Fruit fly (Drosophila melanogaster) whole organism, embryonic: ENCODE data around the gene CG15144.
A peak's percentile ranks its signal among the peaks of the same experiment; 100 is the strongest.

Experiments
- Antp ChIP-seq: fragments of 200-800 bp; sonication (Bioruptor generic); optimal IDR thresholded peaks from 3 replicates; lab custom pipeline; 2016; ENCODE audit warnings: missing biosample characterization, missing genetic modification characterization
- BEAF-32 ChIP-seq: fragments of 200-800 bp; sonication (Bioruptor generic); optimal IDR thresholded peaks from 3 replicates; lab custom pipeline; 2017; ENCODE audit warnings: missing biosample characterization, missing genetic modification characterization, mild to moderate bottlenecking, moderate library complexity, missing genetic modification reagents
- CG10321 ChIP-seq: fragments of 200-800 bp; sonication (Bioruptor generic); IDR thresholded peaks from 2 replicates; pipeline ENCODE4 v1.3.6; 2022; ENCODE audit warnings: missing biosample characterization, missing genetic modification characterization
- CG11456 ChIP-seq: fragments of 200-800 bp; sonication (Bioruptor generic); IDR thresholded peaks from 3 replicates; pipeline ENCODE4 v1.3.6; 2022; ENCODE audit warnings: missing biosample characterization, missing genetic modification characterization
- CG11504 ChIP-seq: fragments of 200-800 bp; sonication (Bioruptor generic); optimal IDR thresholded peaks from 3 replicates; lab custom pipeline; 2019; ENCODE audit warnings: missing biosample characterization, mild to moderate bottlenecking, missing genetic modification characterization, moderate library complexity
- CG13123 ChIP-seq: fragments of 200-800 bp; sonication (Bioruptor generic); optimal IDR thresholded peaks from 2 replicates; lab custom pipeline; 2016; ENCODE audit warnings: missing biosample characterization, missing genetic modification characterization
- CG14014 ChIP-seq: fragments of 200-800 bp; sonication (Bioruptor generic); IDR thresholded peaks from 2 replicates; pipeline ENCODE4 v1.3.6; 2022; ENCODE audit warnings: missing biosample characterization, missing genetic modification characterization
- CG15601 ChIP-seq: fragments of 200-800 bp; sonication (Bioruptor generic); optimal IDR thresholded peaks from 3 replicates; lab custom pipeline; 2019; ENCODE audit warnings: missing biosample characterization, mild to moderate bottlenecking, missing genetic modification characterization, moderate library complexity
- CG16815 ChIP-seq: fragments of 200-800 bp; sonication (Bioruptor generic); optimal IDR thresholded peaks from 3 replicates; lab custom pipeline; 2017; ENCODE audit warnings: missing biosample characterization, mild to moderate bottlenecking, missing genetic modification characterization
- CG2889 ChIP-seq: fragments of 200-800 bp; sonication (Bioruptor generic); IDR thresholded peaks from 3 replicates; pipeline ENCODE4 v1.3.6; 2022; ENCODE audit warnings: missing biosample characterization, missing genetic modification characterization
- CG31365 ChIP-seq: fragments of 200-800 bp; sonication (Bioruptor generic); optimal IDR thresholded peaks from 2 replicates; lab custom pipeline; 2018; ENCODE audit warnings: missing biosample characterization, mild to moderate bottlenecking, missing genetic modification characterization
- CG32772 ChIP-seq: fragments of 200-800 bp; sonication (Bioruptor generic); IDR thresholded peaks from 2 replicates; pipeline ENCODE4 v1.3.6; 2022; ENCODE audit warnings: missing biosample characterization, missing genetic modification characterization
- CG6272 ChIP-seq: fragments of 200-800 bp; sonication (Bioruptor generic); IDR thresholded peaks from 2 replicates; pipeline ENCODE4 v1.3.6; 2022; ENCODE audit warnings: missing biosample characterization, missing genetic modification characterization
- CG6654 ChIP-seq: fragments of 200-800 bp; sonication (Bioruptor generic); optimal IDR thresholded peaks from 2 replicates; lab custom pipeline; 2017; ENCODE audit warnings: missing biosample characterization, mild to moderate bottlenecking, missing genetic modification characterization
- CG6689 ChIP-seq: fragments of 200-800 bp; sonication (Bioruptor generic); IDR thresholded peaks from 2 replicates; pipeline ENCODE4 v1.3.6; 2022; ENCODE audit warnings: missing biosample characterization, missing genetic modification characterization
- CG7556 ChIP-seq: fragments of 200-800 bp; sonication (Bioruptor generic); optimal IDR thresholded peaks from 2 replicates; lab custom pipeline; 2017; ENCODE audit warnings: missing biosample characterization, mild to moderate bottlenecking, missing genetic modification characterization
- CG7745 ChIP-seq: fragments of 200-800 bp; sonication (Bioruptor generic); optimal IDR thresholded peaks from 2 replicates; lab custom pipeline; 2018; ENCODE audit warnings: missing biosample characterization, mild to moderate bottlenecking, missing genetic modification characterization, moderate library complexity
- CG9817 ChIP-seq: fragments of 200-800 bp; sonication (Bioruptor generic); optimal IDR thresholded peaks from 2 replicates; lab custom pipeline; 2018; ENCODE audit warnings: missing biosample characterization, mild to moderate bottlenecking, missing genetic modification characterization, moderate library complexity
- CkIIα-i1 ChIP-seq: fragments of 200-800 bp; sonication (Bioruptor generic); IDR thresholded peaks from 2 replicates; pipeline ENCODE4 v1.3.6; 2022; ENCODE audit warnings: missing biosample characterization, missing genetic modification characterization
- Doc3 ChIP-seq: fragments of 200-800 bp; sonication (Bioruptor generic); IDR thresholded peaks from 3 replicates; pipeline ENCODE4 v1.3.6; 2022; ENCODE audit warnings: missing biosample characterization, missing genetic modification characterization; ENCODE audit not compliant: partially characterized antibody
- Dref ChIP-seq: fragments of 200-800 bp; sonication (Bioruptor generic); IDR thresholded peaks from 2 replicates; pipeline ENCODE4 v1.3.6; 2022; ENCODE audit warnings: missing biosample characterization, missing genetic modification characterization
- HmgD ChIP-seq: fragments of 200-800 bp; sonication (Bioruptor generic); optimal IDR thresholded peaks from 3 replicates; lab custom pipeline; 2016; ENCODE audit warnings: missing biosample characterization, missing genetic modification characterization
- Hr78 ChIP-seq, 2 experiments: fragments of 200-800 bp in 1 of 2; fragments of >200 bp in 1 of 2; sonication (Bioruptor generic) in 1 of 2; optimal IDR thresholded peaks; 2 replicates each; lab custom pipeline; 2017 to 2019; ENCODE audit warnings: missing biosample characterization in 2 of 2, missing genetic modification characterization in 2 of 2, mild to moderate bottlenecking in 1 of 2, moderate library complexity in 1 of 2
- Mad ChIP-seq: fragments of 200-800 bp; sonication (Bioruptor generic); optimal IDR thresholded peaks from 2 replicates; lab custom pipeline; 2016; ENCODE audit warnings: missing biosample characterization, missing genetic modification characterization
- Nf-YB ChIP-seq: fragments of 200-800 bp; sonication (Bioruptor generic); optimal IDR thresholded peaks from 3 replicates; lab custom pipeline; 2019; ENCODE audit warnings: missing biosample characterization, mild to moderate bottlenecking, missing genetic modification characterization, moderate library complexity
- ato ChIP-seq: fragments of 200-800 bp; sonication (Bioruptor generic); IDR thresholded peaks from 2 replicates; pipeline ENCODE4 v1.3.6; 2022; ENCODE audit warnings: missing biosample characterization, missing genetic modification characterization; ENCODE audit not compliant: partially characterized antibody
- bigmax ChIP-seq: fragments of 200-800 bp; sonication (Bioruptor generic); optimal IDR thresholded peaks from 2 replicates; lab custom pipeline; 2018; ENCODE audit warnings: missing biosample characterization, mild to moderate bottlenecking, missing genetic modification characterization
- cad ChIP-seq: fragments of >200 bp; optimal IDR thresholded peaks from 2 replicates; lab custom pipeline; 2017; ENCODE audit warnings: missing biosample characterization, missing genetic modification characterization
- chif ChIP-seq, 2 experiments: fragments of 200-800 bp; sonication (Bioruptor generic); optimal IDR thresholded peaks; 3 replicates each; lab custom pipeline; 2016; ENCODE audit warnings: missing biosample characterization in 2 of 2, missing genetic modification characterization in 2 of 2
- chn ChIP-seq: fragments of 200-800 bp; sonication (Bioruptor generic); optimal IDR thresholded peaks from 2 replicates; lab custom pipeline; 2016; ENCODE audit warnings: missing biosample characterization, missing genetic modification characterization
- croc ChIP-seq: fragments of 200-800 bp; sonication (Bioruptor generic); conservative IDR thresholded peaks from 3 replicates; pipeline ENCODE4 v1.3.6; 2022; ENCODE audit warnings: missing biosample characterization, missing genetic modification characterization
- crp ChIP-seq, 2 experiments: fragments of 200-800 bp; sonication (Bioruptor generic); optimal IDR thresholded peaks; 2 replicates in 1 of 2; 3 replicates in 1 of 2; lab custom pipeline; 2017; ENCODE audit warnings: missing biosample characterization in 2 of 2, missing genetic modification characterization in 2 of 2, mild to moderate bottlenecking in 1 of 2, moderate library complexity in 1 of 2
- ftz-f1 ChIP-seq: fragments of 200-800 bp; sonication (Bioruptor generic); optimal IDR thresholded peaks from 2 replicates; lab custom pipeline; 2016; ENCODE audit warnings: missing biosample characterization, missing genetic modification characterization
- gcm2 ChIP-seq: fragments of 200-800 bp; sonication (Bioruptor generic); optimal IDR thresholded peaks from 2 replicates; lab custom pipeline; 2016; ENCODE audit warnings: missing biosample characterization, missing genetic modification characterization
- insv ChIP-seq, 2 experiments: fragments of 200-800 bp; sonication (Bioruptor generic); optimal IDR thresholded peaks; 3 replicates each; lab custom pipeline; 2016 to 2018; ENCODE audit warnings: missing biosample characterization in 2 of 2, missing genetic modification characterization in 2 of 2
- jigr1 ChIP-seq: fragments of 200-800 bp; sonication (Bioruptor generic); IDR thresholded peaks from 3 replicates; pipeline ENCODE4 v1.3.6; 2022; ENCODE audit warnings: missing biosample characterization, missing genetic modification characterization
- kah ChIP-seq: fragments of 200-800 bp; sonication (Bioruptor generic); optimal IDR thresholded peaks from 2 replicates; lab custom pipeline; 2018; ENCODE audit warnings: missing biosample characterization, mild to moderate bottlenecking, missing genetic modification characterization
- kni ChIP-seq: fragments of 200-800 bp; sonication (Bioruptor generic); optimal IDR thresholded peaks from 3 replicates; lab custom pipeline; 2017; ENCODE audit warnings: mild to moderate bottlenecking, missing biosample characterization, missing genetic modification reagents, missing genetic modification characterization
- knrl ChIP-seq: fragments of 200-800 bp; sonication (Bioruptor generic); IDR thresholded peaks from 3 replicates; pipeline ENCODE4 v1.3.6; 2022; ENCODE audit warnings: missing biosample characterization, missing genetic modification characterization; ENCODE audit not compliant: partially characterized antibody
- lov ChIP-seq, 2 experiments: fragments of 200-800 bp in 1 of 2; fragments of >200 bp in 1 of 2; sonication (Bioruptor generic) in 1 of 2; IDR thresholded peaks in 1 of 2; optimal IDR thresholded peaks in 1 of 2; 2 replicates in 1 of 2; 3 replicates in 1 of 2; pipeline versions ENCODE4 v1.3.6 to Lab custom; 2017 to 2022; ENCODE audit warnings: missing biosample characterization in 1 of 2, missing genetic modification characterization in 1 of 2
- otp ChIP-seq: fragments of 200-800 bp; sonication (Bioruptor generic); IDR thresholded peaks from 3 replicates; pipeline ENCODE4, ENCODE4 v1.3.6; 2022; ENCODE audit warnings: missing biosample characterization, missing genetic modification characterization
- row ChIP-seq: fragments of 200-800 bp; sonication (Bioruptor generic); IDR thresholded peaks from 3 replicates; pipeline ENCODE4 v1.3.6; 2022; ENCODE audit warnings: missing biosample characterization, missing genetic modification characterization
- salm ChIP-seq: fragments of 200-800 bp; sonication (Bioruptor generic); optimal IDR thresholded peaks from 2 replicates; lab custom pipeline; 2018; ENCODE audit warnings: missing biosample characterization, mild to moderate bottlenecking, missing genetic modification characterization
- sc ChIP-seq, 3 experiments: fragments of >200 bp in 2 of 3; fragments of 200-800 bp in 1 of 3; sonication (Bioruptor generic) in 1 of 3; optimal IDR thresholded peaks; 2 replicates in 2 of 3; 3 replicates in 1 of 3; lab custom pipeline; 2017; ENCODE audit warnings: mild to moderate bottlenecking in 1 of 3, missing biosample characterization in 1 of 3, missing genetic modification characterization in 1 of 3, missing genetic modification reagents in 1 of 3
- sens-2 ChIP-seq: fragments of 200-800 bp; sonication (Bioruptor generic); IDR thresholded peaks from 2 replicates; pipeline ENCODE4 v1.3.6; 2022; ENCODE audit warnings: missing biosample characterization, missing genetic modification characterization
- sisA ChIP-seq: fragments of 200-800 bp; sonication (Bioruptor generic); IDR thresholded peaks from 2 replicates; pipeline ENCODE4 v1.3.6; 2022; ENCODE audit warnings: missing biosample characterization, missing genetic modification characterization
- stwl ChIP-seq: fragments of 200-800 bp; sonication (Bioruptor generic); optimal IDR thresholded peaks from 3 replicates; lab custom pipeline; 2018; ENCODE audit warnings: missing biosample characterization, mild to moderate bottlenecking, missing genetic modification characterization, moderate library complexity
- tx ChIP-seq: fragments of 200-800 bp; sonication (Bioruptor generic); optimal IDR thresholded peaks from 2 replicates; lab custom pipeline; 2016; ENCODE audit warnings: missing biosample characterization, missing genetic modification characterization
- zen2 ChIP-seq: fragments of 200-800 bp; sonication (Bioruptor generic); IDR thresholded peaks from 3 replicates; pipeline ENCODE4 v1.3.6; 2022; ENCODE audit warnings: missing biosample characterization, missing genetic modification characterization; ENCODE audit not compliant: partially characterized antibody

CG15144 gene

dm6 chr2L:17484174-17484573 lies 44.7 kb downstream of the CG15144 start, which contains the start of the genes GCS2beta and CG5131 (continued):
- TF ChIP-seq kah (GFP tag; lab: Kevin White, UChicago) (peak; percentile 54), sisA (GFP tag; lab: Robert Waterston, UW) (peak; percentile 95), CG31365 (tag; lab: Kevin White, UChicago) (peak; percentile 53), chif (GFP tag; optimal IDR thresholded peaks at IDR 0.05; lab: Kevin White, UChicago) (peak; percentile 95 to 96), CG6654 (GFP tag; lab: Kevin White, UChicago) (peak; percentile 72), sc (optimal IDR thresholded peaks at IDR 0.05; lab: Kevin White, UChicago) (no peak), sc (GFP tag; optimal IDR thresholded peaks at IDR 0.05; lab: Kevin White, UChicago) (peak; percentile 72), CG2889 (GFP tag; lab: Robert Waterston, UW) (peak; percentile 94), zen2 (GFP tag; lab: Robert Waterston, UW) (peak; percentile 74; the same call in 2 of the 3 replicates), CG6272 (GFP tag; lab: Robert Waterston, UW) (peak; percentile 95), CG7745 (tag; lab: Kevin White, UChicago) (no peak), ato (GFP tag; lab: Robert Waterston, UW) (peak; percentile 75), salm (peak; percentile 61), CG11456 (peak; percentile 97), lov (optimal IDR thresholded peaks at IDR 0.05; lab: Kevin White, UChicago) (no peak), lov (GFP tag; IDR thresholded peaks at IDR 0.05; lab: Robert Waterston, UW) (peak; percentile 81; the same call in 2 of the 3 replicates), BEAF-32 (GFP tag; lab: Kevin White, UChicago) (peak; percentile 95), CG32772 (GFP tag; lab: Robert Waterston, UW) (peak; percentile 95), cad (GFP tag; lab: Kevin White, UChicago) (peak; percentile 23), kni (GFP tag; lab: Kevin White, UChicago) (peak; percentile 8), jigr1 (peak; percentile 81), crp (GFP tag; optimal IDR thresholded peaks at IDR 0.05; lab: Kevin White, UChicago) (peak; percentile 87 to 93), Antp (GFP tag; lab: Kevin White, UChicago) (peak; percentile 99), bigmax (GFP tag; lab: Kevin White, UChicago) (peak; percentile 31), row (GFP tag; lab: Robert Waterston, UW) (peak; percentile 94), CG14014 (GFP tag; lab: Robert Waterston, UW) (peak; percentile 95), tx (GFP tag; lab: Kevin White, UChicago) (peak; percentile 96), croc (peak; percentile 82), CG6689 (GFP tag; lab: Robert Waterston, UW) (peak; percentile 92), knrl (peak; percentile 94), stwl (tag; lab: Kevin White, UChicago) (peak; percentile 79), CG11504 (tag; lab: Kevin White, UChicago) (peak; percentile 85), Nf-YB (GFP tag; lab: Kevin White, UChicago) (peak; percentile 61), CG9817 (tag; lab: Kevin White, UChicago) (peak; percentile 96), CG13123 (GFP tag; lab: Kevin White, UChicago) (peak; percentile 88), CG10321 (GFP tag; lab: Robert Waterston, UW) (peak; percentile 66), otp (GFP tag; lab: Robert Waterston, UW) (peak; percentile 75; the same call in 2 of the 3 replicates), gcm2 (GFP tag; lab: Kevin White, UChicago) (peak; percentile 73), CG16815 (GFP tag; lab: Kevin White, UChicago) (peak; percentile 91), Hr78 (GFP tag; optimal IDR thresholded peaks at IDR 0.05; lab: Kevin White, UChicago) (peak in 1 of 2 experiments; percentile 21), chn (GFP tag; lab: Kevin White, UChicago) (peak; percentile 97), Dref (peak; percentile 86), ftz-f1 (GFP tag; lab: Kevin White, UChicago) (peak; percentile 58), CkIIα-i1 (GFP tag; lab: Robert Waterston, UW) (peak; percentile 51; the same call in 1 of the 2 replicates), Mad (peak; percentile 97), CG15601 (tag; lab: Kevin White, UChicago) (peak; percentile 71), sens-2 (GFP tag; lab: Robert Waterston, UW) (peak; percentile 77), insv (GFP tag; optimal IDR thresholded peaks at IDR 0.05; lab: Kevin White, UChicago) (peak in 1 of 2 experiments; percentile 39), CG7556 (GFP tag; lab: Kevin White, UChicago) (peak; percentile 87), HmgD (peak; percentile 97), Doc3 (GFP tag; lab: Robert Waterston, UW) (peak; percentile 94)
